In the genomic region with DNA sequence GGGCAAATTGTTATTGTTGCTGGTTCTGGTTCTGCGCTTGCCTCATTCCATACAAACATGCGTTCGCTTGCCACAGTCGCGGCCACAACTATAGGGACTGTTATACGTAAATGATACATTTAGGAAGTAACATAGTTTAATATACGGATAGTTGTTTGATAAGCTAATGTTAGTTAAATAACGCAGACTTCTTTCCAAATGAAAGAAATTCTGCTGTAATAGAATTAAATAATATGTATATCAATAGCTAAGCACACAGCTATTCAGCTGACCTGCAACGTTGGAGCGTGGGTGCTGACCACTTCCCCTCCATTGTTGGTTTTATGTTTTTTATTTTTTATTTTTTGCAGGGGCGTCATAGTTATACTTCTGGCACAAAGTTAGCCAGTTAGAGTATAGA, we compare ENCODE assay signal across 1 fruit fly cellular context.
A peak's percentile ranks its signal among the peaks of the same experiment; 100 is the strongest.
TF ChIP-seq lines count a peak whose summit lies in the region.

No protein-coding gene starts in this region.

TF ChIP-seq in whole organism, embryonic, 481 proteins besides CTCF, POLR2A, EP300 and RAD21 (continued from another document and continues in another):
- TF ChIP-seq ara (GFP tag; IDR thresholded peaks at IDR 0.05; lab: Robert Waterston, UW) (no peak), CG12219 (GFP tag; optimal IDR thresholded peaks at IDR 0.05; lab: Kevin White, UChicago) (peak; percentile 72), chif (GFP tag; optimal IDR thresholded peaks at IDR 0.05; lab: Kevin White, UChicago) (peak; percentile 22 to 24), scrt (GFP tag; optimal IDR thresholded peaks at IDR 0.05; lab: Kevin White, UChicago) (peak; percentile 38), Hr39 (optimal IDR thresholded peaks at IDR 0.05; lab: Kevin White, UChicago) (no peak), prd (optimal IDR thresholded peaks at IDR 0.05; lab: Kevin White, UChicago) (no peak), prd (GFP tag; IDR thresholded peaks at IDR 0.05; lab: Robert Waterston, UW) (peak; percentile 74; the same call in 2 of the 3 replicates), pros (GFP tag; optimal IDR thresholded peaks at IDR 0.05; lab: Kevin White, UChicago) (no peak), CG4328 (GFP tag; optimal IDR thresholded peaks at IDR 0.05; lab: Kevin White, UChicago) (no peak), run (tag; optimal IDR thresholded peaks at IDR 0.05; lab: Kevin White, UChicago) (peak; percentile 39), esg (GFP tag; conservative IDR thresholded peaks at IDR 0.05; lab: Robert Waterston, UW) (peak; percentile 72), crp (GFP tag; optimal IDR thresholded peaks at IDR 0.05; lab: Kevin White, UChicago) (no peak), wek (GFP tag; optimal IDR thresholded peaks at IDR 0.05; lab: Kevin White, UChicago) (peak; percentile 29), CG1024 (GFP tag; IDR thresholded peaks at IDR 0.05; lab: Robert Waterston, UW) (peak; percentile 24; the same call in 1 of the 2 replicates), stc (GFP tag; IDR thresholded peaks at IDR 0.05; lab: Robert Waterston, UW) (peak; percentile 69; the same call in 1 of the 2 replicates), gsb (GFP tag; IDR thresholded peaks at IDR 0.05; lab: Robert Waterston, UW) (no peak), CG17912 (GFP tag; optimal IDR thresholded peaks at IDR 0.05; lab: Kevin White, UChicago) (no peak), CG34376 (GFP tag; optimal IDR thresholded peaks at IDR 0.05; lab: Kevin White, UChicago) (no peak), E2f1 (GFP tag; IDR thresholded peaks at IDR 0.05; lab: Robert Waterston, UW) (peak; percentile 45; the same call in 1 of the 2 replicates), Tbp (GFP tag; optimal IDR thresholded peaks at IDR 0.05; lab: Kevin White, UChicago) (no peak), insv (GFP tag; optimal IDR thresholded peaks at IDR 0.05; lab: Kevin White, UChicago) (no peak), ttk (GFP tag; IDR thresholded peaks at IDR 0.05; lab: Robert Waterston, UW) (peak; percentile 45; the same call in 1 of the 2 replicates), sc (optimal IDR thresholded peaks at IDR 0.05; lab: Kevin White, UChicago) (no peak), sc (GFP tag; optimal IDR thresholded peaks at IDR 0.05; lab: Kevin White, UChicago) (peak; percentile 9), oc (tag; optimal IDR thresholded peaks at IDR 0.05; lab: Kevin White, UChicago) (no peak), NFAT (GFP tag; IDR thresholded peaks at IDR 0.05; lab: Robert Waterston, UW) (no peak), lola (GFP tag; optimal IDR thresholded peaks at IDR 0.05; lab: Kevin White, UChicago) (no peak), CG7987 (GFP tag; optimal IDR thresholded peaks at IDR 0.05; lab: Kevin White, UChicago) (peak; percentile 6), CG13123 (GFP tag; optimal IDR thresholded peaks at IDR 0.05; lab: Kevin White, UChicago) (no peak), Jarid2 (GFP tag; optimal IDR thresholded peaks at IDR 0.05; lab: Kevin White, UChicago) (no peak), CG34422 (GFP tag; IDR thresholded peaks at IDR 0.05; lab: Robert Waterston, UW) (peak; percentile 70; the same call in 2 of the 3 replicates), tio (GFP tag; optimal IDR thresholded peaks at IDR 0.05; lab: Kevin White, UChicago) (peak; percentile 29), CG12769 (tag; optimal IDR thresholded peaks at IDR 0.05; lab: Kevin White, UChicago) (peak; percentile 70), jing (GFP tag; optimal IDR thresholded peaks at IDR 0.05; lab: Kevin White, UChicago) (no peak), Fer1 (GFP tag; optimal IDR thresholded peaks at IDR 0.05; lab: Kevin White, UChicago) (peak; percentile 76), Sry-δ (GFP tag; optimal IDR thresholded peaks at IDR 0.05; lab: Kevin White, UChicago) (peak; percentile 10), mam (GFP tag; optimal IDR thresholded peaks at IDR 0.05; lab: Kevin White, UChicago) (peak; percentile 48), HmgD (GFP tag; optimal IDR thresholded peaks at IDR 0.05; lab: Kevin White, UChicago) (no peak), CG6683 (GFP tag; optimal IDR thresholded peaks at IDR 0.05; lab: Kevin White, UChicago) (peak; percentile 3), CG17568 (GFP tag; optimal IDR thresholded peaks at IDR 0.05; lab: Kevin White, UChicago) (peak; percentile 43), tx (GFP tag; optimal IDR thresholded peaks at IDR 0.05; lab: Kevin White, UChicago) (peak; percentile 8), Bteb2 (GFP tag; optimal IDR thresholded peaks at IDR 0.05; lab: Kevin White, UChicago) (peak; percentile 48), Six4 (GFP tag; optimal IDR thresholded peaks at IDR 0.05; lab: Kevin White, UChicago) (no peak), CG16863 (GFP tag; optimal IDR thresholded peaks at IDR 0.05; lab: Kevin White, UChicago) (peak; percentile 41), CG10267 (tag; optimal IDR thresholded peaks at IDR 0.05; lab: Kevin White, UChicago) (peak; percentile 52), Ets97D (GFP tag; optimal IDR thresholded peaks at IDR 0.05; lab: Kevin White, UChicago) (no peak), Taf1 (GFP tag; IDR thresholded peaks at IDR 0.05; lab: Robert Waterston, UW) (0 out of 2 replicates have a peak, but pooled peaks have one; percentile 7), CG12299 (tag; optimal IDR thresholded peaks at IDR 0.05; lab: Kevin White, UChicago) (peak; percentile 16), NC2β (GFP tag; optimal IDR thresholded peaks at IDR 0.05; lab: Kevin White, UChicago) (no peak), maf-S (GFP tag; optimal IDR thresholded peaks at IDR 0.05; lab: Kevin White, UChicago) (peak; percentile 5), corto (GFP tag; optimal IDR thresholded peaks at IDR 0.05; lab: Kevin White, UChicago) (no peak), CG4424 (GFP tag; optimal IDR thresholded peaks at IDR 0.05; lab: Kevin White, UChicago) (peak; percentile 12), Chrac-16 (GFP tag; optimal IDR thresholded peaks at IDR 0.05; lab: Kevin White, UChicago) (peak; percentile 26), peb (GFP tag; IDR thresholded peaks at IDR 0.05; lab: Robert Waterston, UW) (0 out of 2 replicates have a peak, but pooled peaks have one; percentile 17), CG33557 (GFP tag; optimal IDR thresholded peaks at IDR 0.05; lab: Kevin White, UChicago) (no peak), gt (GFP tag; IDR thresholded peaks at IDR 0.05; lab: Robert Waterston, UW) (no peak), cwo (GFP tag; optimal IDR thresholded peaks at IDR 0.05; lab: Kevin White, UChicago) (peak; percentile 61), pb (GFP tag; optimal IDR thresholded peaks at IDR 0.05; lab: Kevin White, UChicago) (no peak), CG10979 (tag; optimal IDR thresholded peaks at IDR 0.05; lab: Kevin White, UChicago) (peak; percentile 52), ham (GFP tag; IDR thresholded peaks at IDR 0.05; lab: Robert Waterston, UW) (no peak), chm (GFP tag; IDR thresholded peaks at IDR 0.05; lab: Robert Waterston, UW) (peak; percentile 67; the same call in 1 of the 2 replicates), Lim3 (GFP tag; IDR thresholded peaks at IDR 0.05; lab: Robert Waterston, UW) (no peak), Atf6 (GFP tag; IDR thresholded peaks at IDR 0.05; lab: Robert Waterston, UW) (peak; percentile 65), p53 (GFP tag; optimal IDR thresholded peaks at IDR 0.05; lab: Kevin White, UChicago) (no peak), NK7.1 (GFP tag; optimal IDR thresholded peaks at IDR 0.05; lab: Kevin White, UChicago) (no peak), zf30C (GFP tag; optimal IDR thresholded peaks at IDR 0.05; lab: Kevin White, UChicago) (no peak), CG12236 (GFP tag; optimal IDR thresholded peaks at IDR 0.05; lab: Kevin White, UChicago) (no peak), CG4282 (GFP tag; optimal IDR thresholded peaks at IDR 0.05; lab: Kevin White, UChicago) (no peak), hth (optimal IDR thresholded peaks at IDR 0.05; lab: Kevin White, UChicago) (no peak), E2f2 (GFP tag; IDR thresholded peaks at IDR 0.05; lab: Robert Waterston, UW) (peak; percentile 54), Opbp (GFP tag; IDR thresholded peaks at IDR 0.05; lab: Robert Waterston, UW; ENCODE audit: partially characterized antibody) (no peak), amos (GFP tag; IDR thresholded peaks at IDR 0.05; lab: Robert Waterston, UW; ENCODE audit: partially characterized antibody) (no peak), HLHmδ (GFP tag; optimal IDR thresholded peaks at IDR 0.05; lab: Kevin White, UChicago) (no peak), CG18011 (GFP tag; optimal IDR thresholded peaks at IDR 0.05; lab: Kevin White, UChicago) (no peak), HLH3B (GFP tag; IDR thresholded peaks at IDR 0.05; lab: Robert Waterston, UW) (peak; percentile 73), CG12659 (GFP tag; optimal IDR thresholded peaks at IDR 0.05; lab: Kevin White, UChicago) (peak; percentile 42), Dp (GFP tag; optimal IDR thresholded peaks at IDR 0.05; lab: Kevin White, UChicago) (no peak), Sin3A (optimal IDR thresholded peaks at IDR 0.05; lab: Kevin White, UChicago) (no peak), knrl (GFP tag; IDR thresholded peaks at IDR 0.05; lab: Robert Waterston, UW; ENCODE audit: partially characterized antibody) (no peak), nau (GFP tag; optimal IDR thresholded peaks at IDR 0.05; lab: Kevin White, UChicago) (no peak), abd-A (tag; optimal IDR thresholded peaks at IDR 0.05; lab: Kevin White, UChicago) (no peak), CG1647 (GFP tag; optimal IDR thresholded peaks at IDR 0.05; lab: Kevin White, UChicago) (peak; percentile 28), CG7839 (tag; optimal IDR thresholded peaks at IDR 0.05; lab: Kevin White, UChicago) (peak; percentile 69), TFAM (GFP tag; optimal IDR thresholded peaks at IDR 0.05; lab: Kevin White, UChicago) (no peak), Nf-YC (tag; optimal IDR thresholded peaks at IDR 0.05; lab: Kevin White, UChicago) (peak; percentile 32), CG1832 (GFP tag; optimal IDR thresholded peaks at IDR 0.05; lab: Kevin White, UChicago) (no peak), cg (GFP tag; optimal IDR thresholded peaks at IDR 0.05; lab: Kevin White, UChicago) (no peak), trh (GFP tag; optimal IDR thresholded peaks at IDR 0.05; lab: Kevin White, UChicago) (no peak), sqz (GFP tag; optimal IDR thresholded peaks at IDR 0.05; lab: Kevin White, UChicago) (peak; percentile 6), Oaz (GFP tag; IDR thresholded peaks at IDR 0.05; lab: Robert Waterston, UW) (0 out of 2 replicates have a peak, but pooled peaks have one; percentile 29), lbe (GFP tag; optimal IDR thresholded peaks at IDR 0.05; lab: Kevin White, UChicago) (no peak), Dip2 (GFP tag; IDR thresholded peaks at IDR 0.05; lab: Robert Waterston, UW) (no peak), bbx (GFP tag; IDR thresholded peaks at IDR 0.05; lab: Robert Waterston, UW; ENCODE audit: partially characterized antibody) (no peak), BtbVII (GFP tag; optimal IDR thresholded peaks at IDR 0.05; lab: Kevin White, UChicago) (peak; percentile 27), CG30020 (tag; optimal IDR thresholded peaks at IDR 0.05; lab: Kevin White, UChicago) (no peak), CG2116 (GFP tag; optimal IDR thresholded peaks at IDR 0.05; lab: Kevin White, UChicago) (peak; percentile 6), CoRest (tag; optimal IDR thresholded peaks at IDR 0.05; lab: Kevin White, UChicago) (peak; percentile 65), unc-4 (GFP tag; IDR thresholded peaks at IDR 0.05; lab: Robert Waterston, UW; ENCODE audit: partially characterized antibody) (no peak), Sox100B (GFP tag; optimal IDR thresholded peaks at IDR 0.05; lab: Kevin White, UChicago) (peak; percentile 47), vnd (GFP tag; IDR thresholded peaks at IDR 0.05; lab: Robert Waterston, UW; ENCODE audit: partially characterized antibody) (no peak), cato (GFP tag; optimal IDR thresholded peaks at IDR 0.05; lab: Kevin White, UChicago; ENCODE audit: borderline replicate concordance) (no peak), her (GFP tag; optimal IDR thresholded peaks at IDR 0.05; lab: Kevin White, UChicago) (peak; percentile 28), otp (GFP tag; IDR thresholded peaks at IDR 0.05; lab: Robert Waterston, UW) (peak; percentile 66; the same call in 2 of the 3 replicates), CkIIα-i1 (GFP tag; IDR thresholded peaks at IDR 0.05; lab: Robert Waterston, UW) (no peak), gfzf (GFP tag; optimal IDR thresholded peaks at IDR 0.05; lab: Kevin White, UChicago) (no peak), Asciz (GFP tag; optimal IDR thresholded peaks at IDR 0.05; lab: Kevin White, UChicago) (peak; percentile 44), Hey (tag; optimal IDR thresholded peaks at IDR 0.05; lab: Kevin White, UChicago) (no peak), CG31365 (tag; optimal IDR thresholded peaks at IDR 0.05; lab: Kevin White, UChicago) (no peak), CG1603 (tag; optimal IDR thresholded peaks at IDR 0.05; lab: Kevin White, UChicago) (peak; percentile 71), CG10147 (GFP tag; optimal IDR thresholded peaks at IDR 0.05; lab: Kevin White, UChicago) (peak; percentile 36), exex (tag; optimal IDR thresholded peaks at IDR 0.05; lab: Kevin White, UChicago) (no peak), cas (GFP tag; IDR thresholded peaks at IDR 0.05; lab: Robert Waterston, UW) (no peak), CG3065 (GFP tag; optimal IDR thresholded peaks at IDR 0.05; lab: Kevin White, UChicago) (no peak), Dek (tag; optimal IDR thresholded peaks at IDR 0.05; lab: Kevin White, UChicago) (peak; percentile 40), Hmr (GFP tag; optimal IDR thresholded peaks at IDR 0.05; lab: Kevin White, UChicago) (peak; percentile 63), Oli (tag; optimal IDR thresholded peaks at IDR 0.05; lab: Kevin White, UChicago) (peak; percentile 70), Dll (GFP tag; IDR thresholded peaks at IDR 0.05; lab: Robert Waterston, UW; ENCODE audit: partially characterized antibody) (no peak), PHDP (tag; optimal IDR thresholded peaks at IDR 0.05; lab: Kevin White, UChicago) (peak; percentile 72), CG11695 (GFP tag; IDR thresholded peaks at IDR 0.05; lab: Robert Waterston, UW) (peak; percentile 83), luna (GFP tag; optimal IDR thresholded peaks at IDR 0.05; lab: Kevin White, UChicago) (no peak), Dref (GFP tag; IDR thresholded peaks at IDR 0.05; lab: Robert Waterston, UW) (no peak), aop (GFP tag; IDR thresholded peaks at IDR 0.05; lab: Robert Waterston, UW) (no peak), ftz-f1 (GFP tag; optimal IDR thresholded peaks at IDR 0.05; lab: Kevin White, UChicago) (no peak), CG7357 (GFP tag; IDR thresholded peaks at IDR 0.05; lab: Robert Waterston, UW) (peak; percentile 44; the same call in 1 of the 3 replicates), BEAF-32 (GFP tag; optimal IDR thresholded peaks at IDR 0.05; lab: Kevin White, UChicago) (no peak), vvl (GFP tag; IDR thresholded peaks at IDR 0.05; lab: Robert Waterston, UW) (peak; percentile 73), btn (GFP tag; optimal IDR thresholded peaks at IDR 0.05; lab: Kevin White, UChicago) (no peak), CG5245 (GFP tag; optimal IDR thresholded peaks at IDR 0.05; lab: Kevin White, UChicago) (peak; percentile 39)
